Worm (Caenorhabditis elegans) whole organism, young adult: ENCODE results near the gene ttr-57.

Experiments
- B0336.3 ChIP-seq: fragments of 200-800 bp; sonication (Bioruptor generic); IDR thresholded peaks from 2 replicates; pipeline ENCODE4 v1.3.6; 2022; ENCODE audit warnings: missing genetic modification characterization, missing compliant biosample characterization
- C06A6.2 ChIP-seq: fragments of 200-800 bp; sonication (Bioruptor generic); conservative IDR thresholded peaks from 2 replicates; pipeline ENCODE4 v1.3.6; 2022; ENCODE audit warnings: missing genetic modification characterization, missing compliant biosample characterization
- F10E7.11 ChIP-seq: sonication (generic microtip); optimal IDR thresholded peaks from 2 replicates; lab custom pipeline; 2017; ENCODE audit warnings: mild to moderate bottlenecking, missing genetic modification characterization, moderate library complexity, missing compliant biosample characterization
- F23B12.7 ChIP-seq: sonication (generic microtip); optimal IDR thresholded peaks from 2 replicates; lab custom pipeline; 2017; ENCODE audit warnings: missing genetic modification characterization, mild to moderate bottlenecking, missing compliant biosample characterization, antibody characterized with exemption, moderate library complexity; ENCODE audit not compliant: insufficient read depth
- F33H1.4 ChIP-seq: fragments of 200-800 bp; sonication (Bioruptor generic); IDR thresholded peaks from 2 replicates; pipeline ENCODE4 v1.3.6; 2022; ENCODE audit warnings: missing genetic modification reagents, missing genetic modification characterization, missing compliant biosample characterization
- F37B4.10 ChIP-seq: fragments of 200-800 bp; sonication (Bioruptor generic); IDR thresholded peaks from 2 replicates; pipeline ENCODE4 v1.3.6; 2022; ENCODE audit warnings: missing genetic modification characterization, missing compliant biosample characterization
- F49E8.2 ChIP-seq: sonication (generic microtip); optimal IDR thresholded peaks from 3 replicates; lab custom pipeline; 2017; ENCODE audit warnings: missing genetic modification characterization, mild to moderate bottlenecking, missing compliant biosample characterization, antibody characterized with exemption, moderate library complexity; ENCODE audit not compliant: insufficient read depth
- F57C9.4 ChIP-seq: sonication (generic microtip); optimal IDR thresholded peaks from 2 replicates; lab custom pipeline; 2017; ENCODE audit warnings: mild to moderate bottlenecking, missing genetic modification characterization, missing compliant biosample characterization
- K11D2.4 ChIP-seq: fragments of 200-800 bp; sonication (Bioruptor generic); IDR thresholded peaks from 2 replicates; pipeline ENCODE4 v1.3.6; 2022; ENCODE audit warnings: missing genetic modification reagents, missing genetic modification characterization, missing compliant biosample characterization
- Y95B8A.8 ChIP-seq: fragments of 200-800 bp; sonication (Bioruptor generic); IDR thresholded peaks from 2 replicates; pipeline ENCODE4 v1.3.6; 2022; ENCODE audit warnings: missing genetic modification reagents, missing genetic modification characterization, missing compliant biosample characterization
- aptf-2 ChIP-seq: fragments of 200-800 bp; sonication (Bioruptor generic); conservative IDR thresholded peaks from 2 replicates; pipeline ENCODE4 v1.3.6; 2022; ENCODE audit warnings: missing genetic modification reagents, missing genetic modification characterization, missing compliant biosample characterization
- atf-7 ChIP-seq: sonication (generic microtip); optimal IDR thresholded peaks from 2 replicates; lab custom pipeline; 2017; ENCODE audit warnings: mild to moderate bottlenecking, missing genetic modification characterization, missing compliant biosample characterization
- bed-2 ChIP-seq: fragments of 200-800 bp; sonication (Bioruptor generic); IDR thresholded peaks from 2 replicates; pipeline ENCODE4 v1.3.6; 2022; ENCODE audit warnings: missing genetic modification reagents, missing genetic modification characterization, missing compliant biosample characterization
- ccch-3 ChIP-seq: fragments of 200-800 bp; sonication (Bioruptor generic); optimal IDR thresholded peaks from 2 replicates; lab custom pipeline; 2018; ENCODE audit warnings: mild to moderate bottlenecking, missing genetic modification characterization, missing compliant biosample characterization
- ceh-40 ChIP-seq: fragments of 200-800 bp; sonication (Bioruptor generic); IDR thresholded peaks from 2 replicates; pipeline ENCODE4 v1.3.6; 2022; ENCODE audit warnings: missing genetic modification characterization, missing compliant biosample characterization
- ceh-58 ChIP-seq: fragments of 200-800 bp; sonication (Bioruptor generic); IDR thresholded peaks from 2 replicates; pipeline ENCODE4 v1.3.6; 2022; ENCODE audit warnings: missing genetic modification characterization, missing compliant biosample characterization
- dox-1 ChIP-seq: fragments of 200-800 bp; sonication (Bioruptor generic); IDR thresholded peaks from 2 replicates; pipeline ENCODE4 v1.3.6; 2022; ENCODE audit warnings: missing genetic modification reagents, missing genetic modification characterization, missing compliant biosample characterization
- dpl-1 ChIP-seq: fragments of 150-350 bp; optimal IDR thresholded peaks from 2 replicates; lab custom pipeline; 2014; ENCODE audit warnings: missing biosample characterization, missing genetic modification reagents, missing genetic modification characterization
- hlh-26 ChIP-seq: fragments of 200-800 bp; sonication (Bioruptor generic); conservative IDR thresholded peaks from 2 replicates; pipeline ENCODE4 v1.3.6; 2022; ENCODE audit warnings: missing genetic modification reagents, missing genetic modification characterization, missing compliant biosample characterization
- hmg-1.2 ChIP-seq: fragments of 200-800 bp; sonication (Bioruptor generic); IDR thresholded peaks from 2 replicates; pipeline ENCODE4 v1.3.6; 2022; ENCODE audit warnings: missing genetic modification reagents, missing genetic modification characterization, missing compliant biosample characterization
- hmg-20 ChIP-seq: fragments of 200-800 bp; sonication (Bioruptor generic); IDR thresholded peaks from 2 replicates; pipeline ENCODE4 v1.3.6; 2022; ENCODE audit warnings: missing genetic modification reagents, missing genetic modification characterization, missing compliant biosample characterization
- let-526 ChIP-seq: fragments of 200-800 bp; sonication (Bioruptor generic); IDR thresholded peaks from 2 replicates; pipeline ENCODE4 v1.3.6; 2022; ENCODE audit warnings: missing genetic modification reagents, missing genetic modification characterization, missing compliant biosample characterization
- let-607 ChIP-seq, 2 experiments: fragments of 200-800 bp in 1 of 2; sonication (Bioruptor generic) in 1 of 2; sonication (generic microtip) in 1 of 2; optimal IDR thresholded peaks; 2 replicates each; lab custom pipeline; 2016 to 2018; ENCODE audit warnings: mild to moderate bottlenecking in 2 of 2, missing compliant biosample characterization in 2 of 2, missing genetic modification characterization in 2 of 2, moderate library complexity in 2 of 2, missing genotype in 1 of 2
- lin-26 ChIP-seq: fragments of 200-800 bp; sonication (Bioruptor generic); IDR thresholded peaks from 2 replicates; pipeline ENCODE4 v1.3.6; 2022; ENCODE audit warnings: missing genetic modification reagents, missing genetic modification characterization, missing compliant biosample characterization
- lin-40 ChIP-seq: sonication (generic microtip); optimal IDR thresholded peaks from 2 replicates; lab custom pipeline; 2016; ENCODE audit warnings: missing genetic modification characterization, mild to moderate bottlenecking, missing compliant biosample characterization, missing genotype, missing genetic modification reagents
- lin-54 ChIP-seq: fragments of 200-800 bp; sonication (Bioruptor generic); optimal IDR thresholded peaks from 2 replicates; lab custom pipeline; 2018; ENCODE audit warnings: mild to moderate bottlenecking, missing genetic modification characterization, missing compliant biosample characterization
- lsl-1 ChIP-seq: fragments of 200-800 bp; sonication (Bioruptor generic); optimal IDR thresholded peaks from 2 replicates; lab custom pipeline; 2018; ENCODE audit warnings: mild to moderate bottlenecking, missing genetic modification characterization, moderate library complexity, missing compliant biosample characterization
- mel-28 ChIP-seq: sonication (generic microtip); optimal IDR thresholded peaks from 2 replicates; lab custom pipeline; 2016; ENCODE audit warnings: borderline replicate concordance, mild to moderate bottlenecking, missing genetic modification characterization, missing compliant biosample characterization
- nfya-1 ChIP-seq: sonication (generic microtip); optimal IDR thresholded peaks from 2 replicates; lab custom pipeline; 2017; ENCODE audit warnings: antibody characterized with exemption, missing compliant biosample characterization, missing genetic modification characterization, borderline replicate concordance; ENCODE audit not compliant: insufficient read depth
- nhr-27 ChIP-seq: fragments of 200-800 bp; sonication (Bioruptor generic); optimal IDR thresholded peaks from 2 replicates; lab custom pipeline; 2018; ENCODE audit warnings: mild to moderate bottlenecking, missing genetic modification characterization, moderate library complexity, missing compliant biosample characterization
- nhr-80 ChIP-seq: sonication (generic microtip); optimal IDR thresholded peaks from 2 replicates; lab custom pipeline; 2016; ENCODE audit warnings: missing genetic modification characterization, missing compliant biosample characterization
- nhr-90 ChIP-seq: sonication (generic microtip); optimal IDR thresholded peaks from 2 replicates; lab custom pipeline; 2016; ENCODE audit warnings: missing genotype, mild to moderate bottlenecking, missing genetic modification characterization, missing compliant biosample characterization
- repo-1 ChIP-seq: sonication (generic microtip); optimal IDR thresholded peaks from 2 replicates; lab custom pipeline; 2017; ENCODE audit warnings: mild to moderate bottlenecking, missing genetic modification characterization, missing compliant biosample characterization
- snpc-1.3 ChIP-seq: sonication (generic microtip); optimal IDR thresholded peaks from 2 replicates; lab custom pipeline; 2017; ENCODE audit warnings: missing genetic modification characterization, mild to moderate bottlenecking, missing compliant biosample characterization, antibody characterized with exemption, moderate library complexity, missing genotype, missing genetic modification reagents; ENCODE audit not compliant: insufficient read depth
- sptf-2 ChIP-seq: fragments of 200-800 bp; sonication (Bioruptor generic); optimal IDR thresholded peaks from 2 replicates; lab custom pipeline; 2018; ENCODE audit warnings: mild to moderate bottlenecking, missing genetic modification characterization, missing compliant biosample characterization
- unc-62 ChIP-seq: fragments of 150-350 bp; optimal IDR thresholded peaks from 2 replicates; lab custom pipeline; 2014; ENCODE audit warnings: missing biosample characterization, missing genetic modification reagents, missing genetic modification characterization
- ztf-18 ChIP-seq: sonication (generic microtip); optimal IDR thresholded peaks from 2 replicates; lab custom pipeline; 2016; ENCODE audit warnings: missing genotype, mild to moderate bottlenecking, missing genetic modification characterization, missing compliant biosample characterization
- ztf-22 ChIP-seq: fragments of 200-800 bp; sonication (Bioruptor generic); optimal IDR thresholded peaks from 2 replicates; lab custom pipeline; 2018; ENCODE audit warnings: mild to moderate bottlenecking, missing genetic modification characterization, moderate library complexity, missing compliant biosample characterization
- ztf-26 ChIP-seq: sonication (generic microtip); optimal IDR thresholded peaks from 2 replicates; lab custom pipeline; 2017; ENCODE audit warnings: missing genetic modification characterization, missing compliant biosample characterization
- ztf-3 ChIP-seq: fragments of 200-800 bp; sonication (Bioruptor generic); optimal IDR thresholded peaks from 2 replicates; lab custom pipeline; 2018; ENCODE audit warnings: mild to moderate bottlenecking, missing genetic modification characterization, missing compliant biosample characterization
- ztf-6 ChIP-seq: fragments of 200-800 bp; sonication (Bioruptor generic); IDR thresholded peaks from 2 replicates; pipeline ENCODE4 v1.3.6; 2022; ENCODE audit warnings: missing genetic modification reagents, missing genetic modification characterization, missing compliant biosample characterization

ttr-57 gene

DNA sequence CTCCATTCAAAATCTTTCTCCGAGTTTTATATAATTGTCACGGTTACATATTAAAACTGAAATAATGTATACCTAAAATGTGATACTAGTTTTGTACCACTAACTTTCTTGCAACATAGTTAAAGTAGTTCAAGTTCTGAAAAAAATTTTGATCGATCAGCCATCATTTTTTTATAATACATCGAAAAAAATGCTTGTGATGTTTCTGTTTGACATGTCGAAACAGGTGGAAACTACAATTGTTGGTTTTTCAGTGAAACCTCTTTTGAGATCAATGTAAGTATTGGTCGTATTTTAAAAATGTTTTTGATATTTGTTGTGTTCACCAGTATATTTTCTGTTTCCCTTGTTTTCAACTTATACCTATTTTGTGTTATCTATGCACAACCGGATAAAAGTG is 34.4 kb downstream of the ttr-57 start, which contains the start of gene srxa-14:
Gene srxa-14 (plus strand): TSS at position 301 of the 400 bp plus-strand sequence.
- TF ChIP-seq nfya-1 (tag; lab: Kevin White, UChicago) (no peak), ztf-18 (tag; lab: Kevin White, UChicago) (no peak), bed-2 (no peak), ceh-58 (GFP tag; lab: Robert Waterston, UW) (no peak), F57C9.4 (tag; lab: Kevin White, UChicago) (no peak), lin-26 (no peak), unc-62 (no peak), nhr-90 (tag; lab: Kevin White, UChicago) (no peak), dpl-1 (GFP tag; lab: Kevin White, UChicago) (no peak), ztf-22 (GFP tag; lab: Kevin White, UChicago) (no peak)
- TF ChIP-seq, all 124 proteins: peak for 0

ce11 chrV:20641896-20642295 is 37.0 kb downstream of the ttr-57 start, which contains the start of gene srxa-15:
Gene srxa-15, plus strand, starts transcription at chrV:20642196.
- TF ChIP-seq let-526 (no peak), atf-7 (tag; lab: Kevin White, UChicago) (no peak), lin-54 (GFP tag; lab: Kevin White, UChicago) (no peak), lin-40 (tag; lab: Kevin White, UChicago) (no peak), ccch-3 (GFP tag; lab: Kevin White, UChicago) (no peak), ceh-40 (GFP tag; lab: Robert Waterston, UW) (no peak), B0336.3 (no peak)

- TF ChIP-seq aptf-2 (GFP tag; lab: Robert Waterston, UW): no peak
- TF ChIP-seq atf-7 (tag; lab: Kevin White, UChicago): no peak
- TF ChIP-seq hlh-26 (GFP tag; lab: Robert Waterston, UW): no peak
- no peak for TF ChIP-seq F23B12.7
- no peak for TF ChIP-seq mel-28
- TF ChIP-seq let-607 (tag; optimal IDR thresholded peaks at IDR 0.05; lab: Kevin White, UChicago): no peak
- no peak for TF ChIP-seq lsl-1 (GFP tag; lab: Kevin White, UChicago)
- no peak for TF ChIP-seq hmg-20 (GFP tag; lab: Robert Waterston, UW)
- TF ChIP-seq dox-1 (GFP tag; lab: Robert Waterston, UW): no peak
- no peak for TF ChIP-seq Y95B8A.8 (GFP tag; lab: Robert Waterston, UW)
- TF ChIP-seq nhr-80 (tag; lab: Kevin White, UChicago): no peak
Observed at ce11 chrV:20645479-20645878, 40.6 kb downstream of the ttr-57 start.

ce11 chrV:20648868-20649267 is 44.0 kb downstream of the ttr-57 start:
- TF ChIP-seq ztf-6 (GFP tag; lab: Robert Waterston, UW): no peak
- no peak for TF ChIP-seq nhr-27 (tag; lab: Kevin White, UChicago)
- TF ChIP-seq F49E8.2 (tag; lab: Kevin White, UChicago): no peak
- no peak for TF ChIP-seq F10E7.11 (tag; lab: Kevin White, UChicago)
- TF ChIP-seq nhr-90 (tag; lab: Kevin White, UChicago): no peak
- no peak for TF ChIP-seq K11D2.4 (GFP tag; lab: Robert Waterston, UW)
- TF ChIP-seq sptf-2 (GFP tag; lab: Kevin White, UChicago): no peak
- TF ChIP-seq snpc-1.3: no peak
- no peak for TF ChIP-seq repo-1 (tag; lab: Kevin White, UChicago)
- TF ChIP-seq F37B4.10 (GFP tag; lab: Robert Waterston, UW): no peak
- no peak for TF ChIP-seq aptf-2 (GFP tag; lab: Robert Waterston, UW)
- no peak for TF ChIP-seq C06A6.2
- no peak for TF ChIP-seq hmg-20 (GFP tag; lab: Robert Waterston, UW)
- TF ChIP-seq F33H1.4 (GFP tag; lab: Robert Waterston, UW): no peak
- TF ChIP-seq ztf-18 (tag; lab: Kevin White, UChicago): no peak
- TF ChIP-seq atf-7 (tag; lab: Kevin White, UChicago): no peak
- no peak for TF ChIP-seq hmg-1.2 (GFP tag; lab: Robert Waterston, UW)
- no peak for TF ChIP-seq ztf-3 (GFP tag; lab: Kevin White, UChicago)
- no peak for TF ChIP-seq ztf-26 (tag; lab: Kevin White, UChicago)
